Worm (Caenorhabditis elegans): ENCODE results near the gene C26F1.3.

DNA sequence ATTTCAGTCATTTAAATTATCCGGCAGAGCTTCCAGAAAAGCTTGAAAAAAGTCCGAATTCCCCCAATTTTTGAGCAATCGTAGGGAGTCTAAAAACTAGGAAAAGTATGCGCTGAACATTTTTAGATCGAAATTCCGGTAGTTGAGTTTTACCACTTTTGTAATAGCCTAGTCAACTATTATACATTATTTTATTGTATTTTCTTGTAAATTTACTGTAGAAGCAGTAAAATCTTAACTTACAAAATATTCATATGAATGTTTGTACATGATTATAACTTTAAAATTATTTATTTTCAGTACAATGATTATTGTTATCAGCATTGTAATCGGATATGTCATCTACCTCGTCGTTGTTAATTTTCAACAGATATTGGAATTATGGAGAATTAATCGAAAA is 4.4 kb downstream of the C26F1.3 start, which contains the start of gene cyp-32A1:
- TF ChIP-seq unc-39 (tag; optimal IDR thresholded peaks at IDR 0.05) (no peak), fos-1 (tag; optimal IDR thresholded peaks at IDR 0.05) (no peak), nhr-28 (tag; optimal IDR thresholded peaks at IDR 0.05) (no peak), ztf-4 (tag; optimal IDR thresholded peaks at IDR 0.05) (no peak), snpc-4 (tag; optimal IDR thresholded peaks at IDR 0.05) (no peak), mdl-1 (tag; optimal IDR thresholded peaks at IDR 0.05) (no peak), nhr-25 (tag; optimal IDR thresholded peaks at IDR 0.05) (no peak)

All from whole organism, L3 larva.